Worm (Caenorhabditis elegans) whole organism, midembryonic: ENCODE data around the gene clec-126.

Source experiments
- flt-1 ChIP-seq: fragments of 200-800 bp; sonication (Bioruptor generic); IDR thresholded peaks from 2 replicates; pipeline ENCODE4 v1.3.6; 2022; ENCODE audit warnings: missing genetic modification characterization, missing compliant biosample characterization
- med-1 ChIP-seq: sonication (generic microtip); optimal IDR thresholded peaks from 2 replicates; lab custom pipeline; 2017; ENCODE audit warnings: missing genetic modification characterization, mild to moderate bottlenecking, missing compliant biosample characterization, antibody characterized with exemption, missing genetic modification reagents; ENCODE audit not compliant: insufficient read depth
- ref-1 ChIP-seq: fragments of 200-800 bp; sonication (Bioruptor generic); conservative IDR thresholded peaks from 2 replicates; pipeline ENCODE4 v1.3.6; 2022; ENCODE audit warnings: missing genetic modification reagents, missing genetic modification characterization, missing compliant biosample characterization
- ztf-29 ChIP-seq: fragments of 200-800 bp; sonication (Bioruptor generic); IDR thresholded peaks from 2 replicates; pipeline ENCODE4 v1.3.6; 2022; ENCODE audit warnings: missing genetic modification reagents, missing genetic modification characterization, missing compliant biosample characterization

- TF ChIP-seq flt-1 (GFP tag; lab: Robert Waterston, UW) (no peak), ref-1 (no peak), med-1 (GFP tag; lab: Kevin White, UChicago) (no peak), ztf-29 (GFP tag; lab: Robert Waterston, UW) (no peak)
Observed at ce11 chrII:3481584-3481983, 37.7 kb upstream of the clec-126 start, which contains the start of gene Y49F6B.8.
